Fruit fly (Drosophila melanogaster) whole organism, prepupa: ENCODE results near the gene hiw.

Source experiments
- CG8319 ChIP-seq: fragments of 200-800 bp; sonication (Bioruptor generic); optimal IDR thresholded peaks from 3 replicates; lab custom pipeline; 2016; ENCODE audit warnings: missing biosample characterization, missing genetic modification characterization
- Eip78C ChIP-seq: fragments of 200-800 bp; sonication (Bioruptor generic); peaks from one replicate; lab custom pipeline; 2016; ENCODE audit warnings: missing biosample characterization, missing genetic modification characterization
- acj6 ChIP-seq: fragments of 200-800 bp; sonication (Bioruptor generic); optimal IDR thresholded peaks from 3 replicates; lab custom pipeline; 2016; ENCODE audit warnings: missing biosample characterization, missing genetic modification characterization

DNA sequence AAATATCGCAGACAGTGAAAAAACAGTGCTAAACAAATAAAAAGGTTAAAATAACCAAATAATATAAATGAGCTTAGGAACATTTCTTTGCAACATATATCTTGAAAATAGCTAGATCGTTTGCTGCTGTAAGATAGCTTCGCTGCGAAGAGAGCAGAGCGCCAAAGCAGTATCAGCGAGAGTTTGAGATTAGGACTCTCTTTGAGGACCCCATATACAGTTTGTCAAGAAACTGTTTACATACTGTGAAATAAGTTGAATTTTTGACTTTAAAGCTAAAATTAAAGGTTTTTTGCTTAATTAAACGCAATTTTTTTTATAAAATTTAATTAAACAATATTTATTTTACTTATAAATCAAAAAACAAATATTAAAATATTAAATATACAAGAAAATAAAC, 13.4 kb upstream of the hiw start:
- TF ChIP-seq acj6 (no peak), CG8319 (GFP tag; lab: Kevin White, UChicago) (no peak), Eip78C (GFP tag; lab: Kevin White, UChicago) (no peak)
